Fruit fly (Drosophila melanogaster): Measurements from ENCODE around the gene CtsF.

Gene CtsF

dm6 chr3R:5283360-5283963 lies 31.9 kb upstream of the CtsF start:
- TF ChIP-seq Sp1 (GFP tag; optimal IDR thresholded peaks at IDR 0.05) (peak; percentile 83), dl (GFP tag; optimal IDR thresholded peaks at IDR 0.05; ENCODE audit: insufficient read depth in 1 of 2, partially characterized antibody in 2 of 2) (no peak), Hr78 (GFP tag; optimal IDR thresholded peaks at IDR 0.05) (no peak), h (GFP tag; optimal IDR thresholded peaks at IDR 0.05) (peak; percentile 89), pan (optimal IDR thresholded peaks at IDR 0.05) (no peak), jim (GFP tag; optimal IDR thresholded peaks at IDR 0.05) (no peak), dsf (GFP tag; optimal IDR thresholded peaks at IDR 0.05; ENCODE audit: borderline replicate concordance) (no peak), Dif (GFP tag; optimal IDR thresholded peaks at IDR 0.05; ENCODE audit: partially characterized antibody) (no peak), sage (GFP tag; optimal IDR thresholded peaks at IDR 0.05) (no peak), ey (GFP tag; optimal IDR thresholded peaks at IDR 0.05) (peak; percentile 91), OdsH (GFP tag; optimal IDR thresholded peaks at IDR 0.05) (peak; percentile 78), CG32264 (GFP tag; optimal IDR thresholded peaks at IDR 0.05) (peak; percentile 19), Hnf4 (GFP tag; optimal IDR thresholded peaks at IDR 0.05) (peak; percentile 74), foxo (GFP tag; optimal IDR thresholded peaks at IDR 0.05) (peak in 1 of 2 experiments; percentile 90), fru (GFP tag; optimal IDR thresholded peaks at IDR 0.05) (peak; percentile 93), tai (GFP tag; optimal IDR thresholded peaks at IDR 0.05) (peak; percentile 58), Hr83 (GFP tag; optimal IDR thresholded peaks at IDR 0.05; ENCODE audit: poor library complexity, severe bottlenecking) (no peak), Dfd (GFP tag; optimal IDR thresholded peaks at IDR 0.05) (no peak), br (GFP tag; optimal IDR thresholded peaks at IDR 0.05) (peak; percentile 85), psq (GFP tag; optimal IDR thresholded peaks at IDR 0.05) (peak; percentile 86), Jra (GFP tag; optimal IDR thresholded peaks at IDR 0.05) (peak; percentile 69), brk (GFP tag; optimal IDR thresholded peaks at IDR 0.05) (peak; percentile 9), CG9705 (GFP tag; optimal IDR thresholded peaks at IDR 0.05) (peak; percentile 57), Rel (GFP tag; optimal IDR thresholded peaks at IDR 0.05) (no peak), Rel (tag; optimal IDR thresholded peaks at IDR 0.05) (peak; percentile 26), Abd-B (GFP tag; optimal IDR thresholded peaks at IDR 0.05) (no peak), Vsx2 (GFP tag; optimal IDR thresholded peaks at IDR 0.05; ENCODE audit: partially characterized antibody) (no peak), CrebA (GFP tag; optimal IDR thresholded peaks at IDR 0.05; ENCODE audit: borderline replicate concordance) (no peak), Mio (GFP tag; optimal IDR thresholded peaks at IDR 0.05) (peak; percentile 27), sv (GFP tag; optimal IDR thresholded peaks at IDR 0.05) (peak; percentile 88), woc (GFP tag; optimal IDR thresholded peaks at IDR 0.05) (peak; percentile 87), Myc (optimal IDR thresholded peaks at IDR 0.05) (no peak), lola (GFP tag; optimal IDR thresholded peaks at IDR 0.05) (no peak), N (GFP tag; optimal IDR thresholded peaks at IDR 0.05) (no peak), GATAd (GFP tag; optimal IDR thresholded peaks at IDR 0.05) (no peak), usp (GFP tag; optimal IDR thresholded peaks at IDR 0.05) (no peak), rgr (GFP tag; optimal IDR thresholded peaks at IDR 0.05) (peak; percentile 85), dmrt93B (GFP tag; optimal IDR thresholded peaks at IDR 0.05) (peak; percentile 80), HLH106 (tag; optimal IDR thresholded peaks at IDR 0.05) (peak; percentile 87)

- TF ChIP-seq fru (GFP tag; optimal IDR thresholded peaks at IDR 0.05), result peak; percentile 27
- TF ChIP-seq Myc (optimal IDR thresholded peaks at IDR 0.05), result peak; percentile 8
- TF ChIP-seq Sp1 (GFP tag; optimal IDR thresholded peaks at IDR 0.05), result no peak
- peak; percentile 21 for TF ChIP-seq jim (GFP tag; optimal IDR thresholded peaks at IDR 0.05)
- TF ChIP-seq brk (GFP tag; optimal IDR thresholded peaks at IDR 0.05), result no peak
- TF ChIP-seq Jra (GFP tag; optimal IDR thresholded peaks at IDR 0.05), result no peak
- no peak for TF ChIP-seq dsf (GFP tag; optimal IDR thresholded peaks at IDR 0.05; ENCODE audit: borderline replicate concordance)
- TF ChIP-seq Hr78 (GFP tag; optimal IDR thresholded peaks at IDR 0.05), result no peak
- peak; percentile 66 for TF ChIP-seq Vsx2 (GFP tag; optimal IDR thresholded peaks at IDR 0.05; ENCODE audit: partially characterized antibody)
- TF ChIP-seq CrebA (GFP tag; optimal IDR thresholded peaks at IDR 0.05; ENCODE audit: borderline replicate concordance), result peak; percentile 40
- TF ChIP-seq Dif (GFP tag; optimal IDR thresholded peaks at IDR 0.05; ENCODE audit: partially characterized antibody), result peak; percentile 96
- TF ChIP-seq psq (GFP tag; optimal IDR thresholded peaks at IDR 0.05), result peak; percentile 89
- TF ChIP-seq N (GFP tag; optimal IDR thresholded peaks at IDR 0.05), result no peak
- peak; percentile 89 for TF ChIP-seq Hr83 (GFP tag; optimal IDR thresholded peaks at IDR 0.05; ENCODE audit: poor library complexity, severe bottlenecking)
- TF ChIP-seq Mio (GFP tag; optimal IDR thresholded peaks at IDR 0.05), result no peak
- no peak for TF ChIP-seq Dfd (GFP tag; optimal IDR thresholded peaks at IDR 0.05)
- TF ChIP-seq CG32264 (GFP tag; optimal IDR thresholded peaks at IDR 0.05), result no peak
- TF ChIP-seq br (GFP tag; optimal IDR thresholded peaks at IDR 0.05), result peak; percentile 20
- TF ChIP-seq Hnf4 (GFP tag; optimal IDR thresholded peaks at IDR 0.05), result no peak
- no peak for TF ChIP-seq ey (GFP tag; optimal IDR thresholded peaks at IDR 0.05)
- no peak for TF ChIP-seq sage (GFP tag; optimal IDR thresholded peaks at IDR 0.05)
- peak; percentile 90 to 94 for TF ChIP-seq dl (GFP tag; optimal IDR thresholded peaks at IDR 0.05; ENCODE audit: insufficient read depth in 1 of 2, partially characterized antibody in 2 of 2)
- no peak for TF ChIP-seq tai (GFP tag; optimal IDR thresholded peaks at IDR 0.05)
- peak in 1 of 2 experiments; percentile 20 for TF ChIP-seq foxo (GFP tag; optimal IDR thresholded peaks at IDR 0.05)
- no peak for TF ChIP-seq HLH106 (tag; optimal IDR thresholded peaks at IDR 0.05)
- peak; percentile 19 for TF ChIP-seq Rel (GFP tag; optimal IDR thresholded peaks at IDR 0.05)
- peak; percentile 54 for TF ChIP-seq Rel (tag; optimal IDR thresholded peaks at IDR 0.05)
- no peak for TF ChIP-seq Abd-B (GFP tag; optimal IDR thresholded peaks at IDR 0.05)
- TF ChIP-seq rgr (GFP tag; optimal IDR thresholded peaks at IDR 0.05), result peak; percentile 59
- peak; percentile 27 for TF ChIP-seq OdsH (GFP tag; optimal IDR thresholded peaks at IDR 0.05)
- TF ChIP-seq usp (GFP tag; optimal IDR thresholded peaks at IDR 0.05), result no peak
- peak; percentile 48 for TF ChIP-seq h (GFP tag; optimal IDR thresholded peaks at IDR 0.05)
These were observed 31.3 kb upstream of the CtsF start for dm6 chr3R:5282755-5283359.

Data from whole organism, wandering third instar larva.